Worm (Caenorhabditis elegans) whole organism, late embryonic: ENCODE measurements around the gene C35A5.5.

ENCODE experiments used
- C08G9.2 ChIP-seq: sonication (generic microtip); optimal IDR thresholded peaks from 2 replicates; lab custom pipeline; 2016; ENCODE audit warnings: mild to moderate bottlenecking, missing genetic modification characterization, moderate library complexity, missing compliant biosample characterization
- F13H6.1 ChIP-seq: sonication (generic microtip); optimal IDR thresholded peaks from 2 replicates; lab custom pipeline; 2016; ENCODE audit warnings: missing genetic modification characterization, missing compliant biosample characterization
- K02D7.2 ChIP-seq: sonication (generic microtip); optimal IDR thresholded peaks from 2 replicates; lab custom pipeline; 2017; ENCODE audit warnings: mild to moderate bottlenecking, missing genetic modification characterization, missing compliant biosample characterization
- K09A11.1 ChIP-seq: sonication (generic microtip); optimal IDR thresholded peaks from 2 replicates; lab custom pipeline; 2017; ENCODE audit warnings: antibody characterized with exemption, mild to moderate bottlenecking, missing genetic modification characterization, missing compliant biosample characterization; ENCODE audit not compliant: insufficient read depth
- ahr-1 ChIP-seq: sonication (generic microtip); optimal IDR thresholded peaks from 2 replicates; lab custom pipeline; 2016; ENCODE audit warnings: missing genetic modification characterization, missing compliant biosample characterization
- ceh-14 ChIP-seq: sonication (generic microtip); optimal IDR thresholded peaks from 2 replicates; lab custom pipeline; 2016; ENCODE audit warnings: missing genotype, missing genetic modification characterization, missing compliant biosample characterization
- ceh-2 ChIP-seq: sonication (generic microtip); optimal IDR thresholded peaks from 2 replicates; lab custom pipeline; 2016; ENCODE audit warnings: missing genotype, missing genetic modification characterization, missing compliant biosample characterization
- ceh-30 ChIP-seq: fragments of 150-350 bp; optimal IDR thresholded peaks from 2 replicates; lab custom pipeline; 2014; ENCODE audit warnings: missing biosample characterization, missing genetic modification characterization
- ceh-31 ChIP-seq: sonication (generic microtip); optimal IDR thresholded peaks from 2 replicates; lab custom pipeline; 2016; ENCODE audit warnings: missing genetic modification characterization, missing compliant biosample characterization
- ceh-45 ChIP-seq: fragments of 200-800 bp; sonication (Bioruptor generic); IDR thresholded peaks from 2 replicates; pipeline ENCODE4 v1.3.6; 2022; ENCODE audit warnings: missing genetic modification reagents, missing genetic modification characterization, missing compliant biosample characterization
- ceh-48 ChIP-seq: sonication (generic microtip); optimal IDR thresholded peaks from 2 replicates; lab custom pipeline; 2016; ENCODE audit warnings: missing genetic modification characterization, inconsistent platforms, missing compliant biosample characterization
- ceh-9 ChIP-seq: sonication (generic microtip); optimal IDR thresholded peaks from 2 replicates; lab custom pipeline; 2016; ENCODE audit warnings: mild to moderate bottlenecking, missing genetic modification characterization, inconsistent platforms, missing compliant biosample characterization
- che-1 ChIP-seq: sonication (generic microtip); optimal IDR thresholded peaks from 2 replicates; lab custom pipeline; 2016; ENCODE audit warnings: mild to moderate bottlenecking, missing genetic modification characterization, missing compliant biosample characterization
- dmd-4 ChIP-seq: sonication (generic microtip); optimal IDR thresholded peaks from 2 replicates; lab custom pipeline; 2016; ENCODE audit warnings: borderline replicate concordance, missing genetic modification characterization, missing compliant biosample characterization
- dve-1 ChIP-seq: sonication (generic microtip); optimal IDR thresholded peaks from 2 replicates; lab custom pipeline; 2017; ENCODE audit warnings: antibody characterized with exemption, mild to moderate bottlenecking, missing genetic modification characterization, missing compliant biosample characterization
- elt-2 ChIP-seq: sonication (generic microtip); optimal IDR thresholded peaks from 2 replicates; lab custom pipeline; 2016; ENCODE audit warnings: missing genetic modification reagents, missing genetic modification characterization, missing compliant biosample characterization
- elt-4 ChIP-seq: sonication (generic microtip); optimal IDR thresholded peaks from 2 replicates; lab custom pipeline; 2016; ENCODE audit warnings: missing genetic modification characterization, missing compliant biosample characterization
- ets-4 ChIP-seq: sonication (generic microtip); optimal IDR thresholded peaks from 2 replicates; lab custom pipeline; 2016; ENCODE audit warnings: missing genetic modification characterization, missing compliant biosample characterization
- fax-1 ChIP-seq: sonication (generic microtip); optimal IDR thresholded peaks from 2 replicates; lab custom pipeline; 2016; ENCODE audit warnings: missing genotype, missing genetic modification characterization, missing compliant biosample characterization
- fkh-10 ChIP-seq: fragments of 150-350 bp; optimal IDR thresholded peaks from 2 replicates; lab custom pipeline; 2014; ENCODE audit warnings: missing biosample characterization, missing genetic modification reagents, missing genetic modification characterization
- hlh-13 ChIP-seq: fragments of 200-800 bp; sonication (Bioruptor generic); optimal IDR thresholded peaks from 2 replicates; lab custom pipeline; 2018; ENCODE audit warnings: mild to moderate bottlenecking, missing genetic modification characterization, missing compliant biosample characterization
- hlh-6 ChIP-seq: sonication (generic microtip); optimal IDR thresholded peaks from 2 replicates; lab custom pipeline; 2016; ENCODE audit warnings: missing genotype, missing genetic modification characterization, missing compliant biosample characterization
- lim-6 ChIP-seq: sonication (generic microtip); optimal IDR thresholded peaks from 2 replicates; lab custom pipeline; 2016; ENCODE audit warnings: missing genetic modification characterization, missing compliant biosample characterization
- mec-3 ChIP-seq: sonication (generic microtip); optimal IDR thresholded peaks from 2 replicates; lab custom pipeline; 2016; ENCODE audit warnings: borderline replicate concordance, missing genetic modification characterization, missing compliant biosample characterization
- nfya-1 ChIP-seq: sonication (generic microtip); optimal IDR thresholded peaks from 2 replicates; lab custom pipeline; 2017; ENCODE audit warnings: missing genetic modification characterization, mild to moderate bottlenecking, missing compliant biosample characterization, antibody characterized with exemption, moderate library complexity
- nhr-11 ChIP-seq: fragments of 150-350 bp; optimal IDR thresholded peaks from 2 replicates; lab custom pipeline; 2014; ENCODE audit warnings: missing biosample characterization, missing genetic modification characterization
- pax-1 ChIP-seq: fragments of 150-350 bp; optimal IDR thresholded peaks from 2 replicates; lab custom pipeline; 2014; ENCODE audit warnings: missing biosample characterization, missing genetic modification characterization
- pros-1 ChIP-seq: fragments of 150-350 bp; optimal IDR thresholded peaks from 2 replicates; lab custom pipeline; 2014; ENCODE audit warnings: missing biosample characterization, missing genetic modification reagents, missing genetic modification characterization
- rnt-1 ChIP-seq: sonication (generic microtip); optimal IDR thresholded peaks from 2 replicates; lab custom pipeline; 2016; ENCODE audit warnings: missing genetic modification characterization, missing compliant biosample characterization
- sox-2 ChIP-seq: fragments of 200-800 bp; sonication (Bioruptor generic); IDR thresholded peaks from 2 replicates; pipeline ENCODE4 v1.3.6; 2022; ENCODE audit warnings: missing genetic modification reagents, missing genetic modification characterization, missing compliant biosample characterization
- tbx-2 ChIP-seq: sonication (generic microtip); optimal IDR thresholded peaks from 2 replicates; lab custom pipeline; 2016; ENCODE audit warnings: missing genetic modification characterization, missing compliant biosample characterization
- ttx-3 ChIP-seq: sonication (generic microtip); optimal IDR thresholded peaks from 2 replicates; lab custom pipeline; 2016; ENCODE audit warnings: missing genetic modification reagents, missing genetic modification characterization, missing compliant biosample characterization
- unc-3 ChIP-seq, 2 experiments: fragments of 200-800 bp in 1 of 2; sonication (Bioruptor generic) in 1 of 2; sonication (generic microtip) in 1 of 2; conservative IDR thresholded peaks in 1 of 2; optimal IDR thresholded peaks in 1 of 2; 2 replicates each; pipeline versions ENCODE4 v1.3.6 to Lab custom; 2016 to 2022; ENCODE audit warnings: missing compliant biosample characterization in 2 of 2, missing genetic modification characterization in 2 of 2, missing genetic modification reagents in 1 of 2
- unc-55 ChIP-seq: sonication (generic microtip); optimal IDR thresholded peaks from 2 replicates; lab custom pipeline; 2017; ENCODE audit warnings: missing biosample characterization, missing genetic modification reagents, missing genetic modification characterization
- unc-86 ChIP-seq: sonication (generic microtip); optimal IDR thresholded peaks from 2 replicates; lab custom pipeline; 2016; ENCODE audit warnings: missing genetic modification characterization, missing compliant biosample characterization
- zip-5 ChIP-seq: sonication (generic microtip); optimal IDR thresholded peaks from 2 replicates; lab custom pipeline; 2016; ENCODE audit warnings: missing genetic modification characterization, missing compliant biosample characterization
- ztf-16 ChIP-seq: sonication (generic microtip); optimal IDR thresholded peaks from 2 replicates; lab custom pipeline; 2017; ENCODE audit warnings: missing genetic modification characterization, missing compliant biosample characterization

The C35A5.5 gene

DNA sequence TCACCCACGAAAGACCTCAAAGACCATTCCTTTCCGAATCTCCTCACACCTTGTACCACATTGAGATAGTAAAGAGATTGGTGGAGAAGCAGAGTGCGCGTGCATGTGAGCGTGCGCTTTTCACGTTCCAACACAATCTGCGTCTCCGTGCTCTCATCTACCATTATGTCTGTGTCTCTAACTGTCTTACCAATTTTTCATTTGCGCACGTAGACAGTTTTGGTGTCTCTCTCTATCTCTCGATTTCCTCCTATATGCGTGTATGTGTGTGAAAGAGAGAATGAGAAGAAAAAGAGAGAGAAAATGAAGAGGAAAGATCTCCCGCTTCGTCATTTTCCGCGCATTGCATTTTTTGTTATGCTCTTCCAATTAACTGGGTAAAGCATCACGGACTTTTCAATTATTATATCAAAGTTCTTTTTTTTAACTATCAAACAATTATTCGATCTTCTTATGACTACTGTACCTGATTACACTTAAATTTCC, 39.0 kb upstream of the C35A5.5 start (continued):
- TF ChIP-seq tbx-2, result peak; percentile 91
- TF ChIP-seq pros-1 (tag; lab: Kevin White, UChicago), result peak; percentile 83
- peak; percentile 65 for TF ChIP-seq F13H6.1 (tag; lab: Kevin White, UChicago)
- TF ChIP-seq lim-6, result peak; percentile 41
- TF ChIP-seq nfya-1 (tag; lab: Kevin White, UChicago), result peak; percentile 96
- peak; percentile 35 for TF ChIP-seq C08G9.2 (tag; lab: Kevin White, UChicago)
- TF ChIP-seq ttx-3 (tag; lab: Kevin White, UChicago), result no peak
- peak; percentile 88 for TF ChIP-seq pax-1 (tag; lab: Kevin White, UChicago)
- TF ChIP-seq unc-3 (GFP tag; conservative IDR thresholded peaks at IDR 0.05; lab: Robert Waterston, UW), result no peak
- TF ChIP-seq unc-3 (tag; optimal IDR thresholded peaks at IDR 0.05; lab: Kevin White, UChicago), result no peak
- no peak for TF ChIP-seq dmd-4 (tag; lab: Kevin White, UChicago)
- TF ChIP-seq rnt-1, result peak; percentile 80
- peak; percentile 64 for TF ChIP-seq ets-4 (tag; lab: Kevin White, UChicago)
- TF ChIP-seq zip-5 (tag; lab: Kevin White, UChicago), result no peak
- TF ChIP-seq fkh-10, result no peak
- peak; percentile 45 for TF ChIP-seq ceh-30 (tag; lab: Kevin White, UChicago)
- no peak for TF ChIP-seq nhr-11
- no peak for TF ChIP-seq K02D7.2 (tag; lab: Kevin White, UChicago)
- peak; percentile 95 for TF ChIP-seq ceh-31 (tag; lab: Kevin White, UChicago)
- TF ChIP-seq dve-1 (tag; lab: Kevin White, UChicago), result peak; percentile 89
- TF ChIP-seq sox-2 (GFP tag; lab: Robert Waterston, UW), result peak; percentile 8; the same call in 1 of the 2 replicates

DNA sequence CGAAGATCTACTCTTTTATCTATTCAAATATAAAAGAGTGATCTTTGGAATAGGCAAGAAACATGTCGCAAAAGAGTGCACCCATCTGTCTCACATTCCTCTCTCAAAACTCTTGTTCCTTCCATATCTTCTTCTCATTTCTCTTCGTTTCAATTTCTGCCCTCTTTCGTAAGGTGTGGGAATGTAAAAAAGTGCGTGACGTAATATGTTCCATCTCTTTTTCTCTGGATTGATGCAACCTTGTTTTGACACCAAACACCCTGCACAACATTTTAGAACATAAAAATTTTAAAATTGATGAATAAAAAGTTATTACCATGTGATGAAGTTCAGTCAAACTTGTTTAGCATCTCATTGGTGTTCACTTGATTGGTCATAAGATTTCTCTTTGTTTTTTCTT, 38.5 kb upstream of the C35A5.5 start:
- TF ChIP-seq ceh-9 (tag; lab: Kevin White, UChicago), result no peak
- TF ChIP-seq che-1 (tag; lab: Kevin White, UChicago), result no peak
- TF ChIP-seq ttx-3 (tag; lab: Kevin White, UChicago), result no peak
- no peak for TF ChIP-seq tbx-2
- TF ChIP-seq elt-2 (tag; lab: Kevin White, UChicago), result no peak
- no peak for TF ChIP-seq ceh-14 (tag; lab: Kevin White, UChicago)
- TF ChIP-seq ceh-48 (tag; lab: Kevin White, UChicago), result no peak
- TF ChIP-seq hlh-6 (tag; lab: Kevin White, UChicago), result no peak
- no peak for TF ChIP-seq K02D7.2 (tag; lab: Kevin White, UChicago)
- TF ChIP-seq, all 69 proteins: peak for 0

DNA sequence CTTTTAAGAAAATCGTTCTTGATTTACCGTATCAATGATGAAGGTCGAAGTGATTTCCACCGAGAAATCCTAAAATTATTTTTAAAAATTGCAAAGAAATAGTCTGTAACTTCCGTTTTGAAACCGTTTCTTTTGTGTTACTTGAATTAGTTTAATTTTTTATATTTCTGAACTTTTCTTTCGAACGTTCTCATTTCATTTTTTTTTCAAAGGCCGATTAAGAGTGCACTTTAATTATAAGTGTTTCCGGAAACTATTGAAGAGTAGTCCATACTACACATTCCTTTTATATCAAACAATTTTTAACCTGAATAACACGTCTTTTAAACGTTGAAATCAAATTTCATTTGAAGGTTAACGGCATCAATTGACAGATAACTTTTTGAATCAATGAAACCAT, 38.0 kb upstream of the C35A5.5 start:
- TF ChIP-seq ceh-45 (GFP tag; lab: Robert Waterston, UW) (no peak), dve-1 (tag; lab: Kevin White, UChicago) (no peak), C08G9.2 (tag; lab: Kevin White, UChicago) (no peak), K09A11.1 (no peak), mec-3 (no peak), dmd-4 (tag; lab: Kevin White, UChicago) (no peak), hlh-13 (GFP tag; lab: Kevin White, UChicago) (no peak), zip-5 (tag; lab: Kevin White, UChicago) (no peak), elt-4 (tag; lab: Kevin White, UChicago) (no peak), ztf-16 (tag; lab: Kevin White, UChicago) (no peak), unc-55 (no peak), ahr-1 (no peak), unc-86 (tag; lab: Kevin White, UChicago) (no peak), fax-1 (tag; lab: Kevin White, UChicago) (no peak), ceh-2 (no peak)
